Worm (Caenorhabditis elegans): ENCODE measurements around the gene F38A5.8.

DNA sequence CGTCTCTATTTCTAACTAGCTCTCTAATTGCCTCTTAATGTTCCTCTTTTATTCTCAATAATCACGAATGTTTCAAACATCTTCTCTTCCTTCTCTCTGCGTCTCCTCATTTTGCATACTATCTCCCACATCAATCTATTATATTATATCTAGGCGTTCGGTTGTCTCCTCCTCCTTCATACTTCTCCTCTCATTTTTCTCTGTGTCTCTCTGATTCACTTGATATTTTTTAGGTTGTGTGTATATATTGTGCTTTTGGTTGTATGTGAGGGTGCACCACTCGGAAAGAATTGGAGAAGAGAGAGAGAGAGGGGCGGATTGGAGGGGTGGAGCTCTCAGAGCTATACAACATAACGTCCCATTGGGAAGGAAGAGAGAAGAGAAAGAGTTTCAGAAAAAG is 49.1 kb downstream of the F38A5.8 start:
- TF ChIP-seq lin-39 (tag; optimal IDR thresholded peaks at IDR 0.05) (no peak), nhr-77 (tag; optimal IDR thresholded peaks at IDR 0.05) (no peak), ceh-16 (tag; optimal IDR thresholded peaks at IDR 0.05) (no peak)
